Fruit fly (Drosophila melanogaster) whole organism, embryonic: ENCODE data around the gene CG14507.

ENCODE experiments used
- B-H2 ChIP-seq: fragments of 200-800 bp; sonication (Bioruptor generic); optimal IDR thresholded peaks from 2 replicates; lab custom pipeline; 2018; ENCODE audit warnings: missing biosample characterization, mild to moderate bottlenecking, missing genetic modification characterization
- CG10959 ChIP-seq: fragments of 200-800 bp; sonication (Bioruptor generic); IDR thresholded peaks from 2 replicates; pipeline ENCODE4 v1.3.6; 2022; ENCODE audit warnings: missing biosample characterization, missing genetic modification characterization
- CG11093 ChIP-seq: fragments of 200-800 bp; sonication (Bioruptor generic); IDR thresholded peaks from 3 replicates; pipeline ENCODE4 v1.3.6; 2022; ENCODE audit warnings: missing biosample characterization, missing genetic modification characterization
- CG12104 ChIP-seq: fragments of 200-800 bp; sonication (Bioruptor generic); optimal IDR thresholded peaks from 3 replicates; lab custom pipeline; 2016; ENCODE audit warnings: missing biosample characterization, missing genetic modification characterization
- CG1792 ChIP-seq: fragments of 200-800 bp; sonication (Bioruptor generic); optimal IDR thresholded peaks from 2 replicates; lab custom pipeline; 2016; ENCODE audit warnings: missing biosample characterization, missing genetic modification characterization
- CG31441 ChIP-seq: fragments of 200-800 bp; sonication (Bioruptor generic); IDR thresholded peaks from 2 replicates; pipeline ENCODE4 v1.3.6; 2022; ENCODE audit warnings: missing biosample characterization, missing genetic modification characterization
- CG3281 ChIP-seq: fragments of 200-800 bp; sonication (Bioruptor generic); optimal IDR thresholded peaks from 3 replicates; lab custom pipeline; 2017; ENCODE audit warnings: missing biosample characterization, mild to moderate bottlenecking, missing genetic modification characterization
- CG4424 ChIP-seq: fragments of 200-800 bp; sonication (Bioruptor generic); optimal IDR thresholded peaks from 3 replicates; lab custom pipeline; 2016; ENCODE audit warnings: missing biosample characterization, missing genetic modification characterization
- CG4854 ChIP-seq: fragments of 200-800 bp; sonication (Bioruptor generic); optimal IDR thresholded peaks from 2 replicates; lab custom pipeline; 2016; ENCODE audit warnings: missing biosample characterization, missing genetic modification characterization, inconsistent platforms
- CG6175 ChIP-seq: fragments of 200-800 bp; sonication (Bioruptor generic); IDR thresholded peaks from 3 replicates; pipeline ENCODE4 v1.3.6; 2022; ENCODE audit warnings: missing biosample characterization, missing genetic modification characterization
- CG7357 ChIP-seq: fragments of 200-800 bp; sonication (Bioruptor generic); IDR thresholded peaks from 3 replicates; pipeline ENCODE4 v1.3.6; 2022; ENCODE audit warnings: missing biosample characterization, missing genetic modification characterization
- CG7987 ChIP-seq: fragments of 200-800 bp; sonication (Bioruptor generic); optimal IDR thresholded peaks from 2 replicates; lab custom pipeline; 2018; ENCODE audit warnings: missing biosample characterization, mild to moderate bottlenecking, missing genetic modification characterization, moderate library complexity
- CG9817 ChIP-seq: fragments of 200-800 bp; sonication (Bioruptor generic); optimal IDR thresholded peaks from 2 replicates; lab custom pipeline; 2018; ENCODE audit warnings: missing biosample characterization, mild to moderate bottlenecking, missing genetic modification characterization, moderate library complexity
- CkIIα-i1 ChIP-seq: fragments of 200-800 bp; sonication (Bioruptor generic); IDR thresholded peaks from 2 replicates; pipeline ENCODE4 v1.3.6; 2022; ENCODE audit warnings: missing biosample characterization, missing genetic modification characterization
- D19A ChIP-seq: fragments of 200-800 bp; optimal IDR thresholded peaks from 3 replicates; lab custom pipeline; 2019; ENCODE audit warnings: missing biosample characterization, mild to moderate bottlenecking, missing genetic modification characterization, moderate library complexity
- Dad ChIP-seq: fragments of 200-800 bp; sonication (Bioruptor generic); optimal IDR thresholded peaks from 3 replicates; lab custom pipeline; 2016; ENCODE audit warnings: missing biosample characterization, missing genetic modification characterization
- Deaf1 ChIP-seq: fragments of 200-800 bp; optimal IDR thresholded peaks from 3 replicates; lab custom pipeline; 2019; ENCODE audit warnings: missing biosample characterization, mild to moderate bottlenecking, missing genetic modification characterization, moderate library complexity
- Doc3 ChIP-seq: fragments of 200-800 bp; sonication (Bioruptor generic); IDR thresholded peaks from 3 replicates; pipeline ENCODE4 v1.3.6; 2022; ENCODE audit warnings: missing biosample characterization, missing genetic modification characterization; ENCODE audit not compliant: partially characterized antibody
- E2f1 ChIP-seq: fragments of 200-800 bp; sonication (Bioruptor generic); IDR thresholded peaks from 2 replicates; pipeline ENCODE4 v1.3.6; 2022; ENCODE audit warnings: missing biosample characterization, missing genetic modification characterization
- Ets97D ChIP-seq: fragments of 200-800 bp; sonication (Bioruptor generic); optimal IDR thresholded peaks from 3 replicates; lab custom pipeline; 2016; ENCODE audit warnings: missing biosample characterization, missing genetic modification characterization
- Gsc ChIP-seq: fragments of 200-800 bp; sonication (Bioruptor generic); IDR thresholded peaks from 2 replicates; pipeline ENCODE4 v1.3.6; 2022; ENCODE audit warnings: missing biosample characterization, missing genetic modification characterization
- HLH3B ChIP-seq: fragments of 200-800 bp; sonication (Bioruptor generic); IDR thresholded peaks from 2 replicates; pipeline ENCODE4 v1.3.6; 2022; ENCODE audit warnings: missing biosample characterization, missing genetic modification characterization
- HLH54F ChIP-seq: fragments of 200-800 bp; sonication (Bioruptor generic); optimal IDR thresholded peaks from 3 replicates; lab custom pipeline; 2016; ENCODE audit warnings: missing biosample characterization, missing genetic modification characterization
- HmgD ChIP-seq: fragments of 200-800 bp; sonication (Bioruptor generic); optimal IDR thresholded peaks from 3 replicates; lab custom pipeline; 2016; ENCODE audit warnings: missing biosample characterization, missing genetic modification characterization
- Hmr ChIP-seq: fragments of 200-800 bp; sonication (Bioruptor generic); optimal IDR thresholded peaks from 3 replicates; lab custom pipeline; 2017; ENCODE audit warnings: mild to moderate bottlenecking, missing biosample characterization, missing genetic modification reagents, missing genetic modification characterization
- Jarid2 ChIP-seq: fragments of 200-800 bp; sonication (Bioruptor generic); optimal IDR thresholded peaks from 3 replicates; lab custom pipeline; 2017; ENCODE audit warnings: mild to moderate bottlenecking, missing biosample characterization, missing genetic modification reagents, missing genetic modification characterization
- Mes4 ChIP-seq: fragments of 200-800 bp; sonication (Bioruptor generic); optimal IDR thresholded peaks from 2 replicates; lab custom pipeline; 2016; ENCODE audit warnings: missing biosample characterization, missing genetic modification characterization
- Neu2 ChIP-seq: fragments of 200-800 bp; sonication (Bioruptor generic); optimal IDR thresholded peaks from 3 replicates; lab custom pipeline; 2016; ENCODE audit warnings: missing biosample characterization, missing genetic modification characterization, borderline replicate concordance
- Rfx ChIP-seq: fragments of 200-800 bp; sonication (Bioruptor generic); IDR thresholded peaks from 2 replicates; pipeline ENCODE4 v1.3.6; 2022; ENCODE audit warnings: missing biosample characterization, missing genetic modification characterization
- Sox100B ChIP-seq: fragments of 200-800 bp; sonication (Bioruptor generic); optimal IDR thresholded peaks from 3 replicates; lab custom pipeline; 2018; ENCODE audit warnings: missing biosample characterization, mild to moderate bottlenecking, missing genetic modification characterization
- Sry-δ ChIP-seq: fragments of 200-800 bp; sonication (Bioruptor generic); optimal IDR thresholded peaks from 2 replicates; lab custom pipeline; 2016; ENCODE audit warnings: missing biosample characterization, missing genetic modification characterization
- Taf1 ChIP-seq: fragments of 200-800 bp; sonication (Bioruptor generic); IDR thresholded peaks from 2 replicates; pipeline ENCODE4 v1.3.6; 2022; ENCODE audit warnings: missing biosample characterization, missing genetic modification characterization
- br ChIP-seq: fragments of >200 bp; optimal IDR thresholded peaks from 2 replicates; lab custom pipeline; 2017
- btn ChIP-seq: fragments of 200-800 bp; sonication (Bioruptor generic); optimal IDR thresholded peaks from 2 replicates; lab custom pipeline; 2016; ENCODE audit warnings: missing biosample characterization, missing genetic modification characterization
- chm ChIP-seq: fragments of 200-800 bp; sonication (Bioruptor generic); IDR thresholded peaks from 2 replicates; pipeline ENCODE4 v1.3.6; 2022; ENCODE audit warnings: missing biosample characterization, missing genetic modification characterization
- crc ChIP-seq: fragments of 200-800 bp; sonication (Bioruptor generic); optimal IDR thresholded peaks from 2 replicates; lab custom pipeline; 2016; ENCODE audit warnings: missing biosample characterization, missing genetic modification characterization
- dmrt99B ChIP-seq: fragments of 200-800 bp; sonication (Bioruptor generic); optimal IDR thresholded peaks from 2 replicates; lab custom pipeline; 2018; ENCODE audit warnings: missing biosample characterization, mild to moderate bottlenecking, missing genetic modification characterization, moderate library complexity
- emc ChIP-seq: fragments of 200-800 bp; sonication (Bioruptor generic); optimal IDR thresholded peaks from 2 replicates; lab custom pipeline; 2016; ENCODE audit warnings: missing biosample characterization, missing genetic modification characterization
- fd3F ChIP-seq: fragments of 200-800 bp; sonication (Bioruptor generic); optimal IDR thresholded peaks from 2 replicates; lab custom pipeline; 2018; ENCODE audit warnings: missing biosample characterization, mild to moderate bottlenecking, missing genetic modification characterization, moderate library complexity
- gro ChIP-seq: fragments of 200-800 bp; sonication (Bioruptor generic); optimal IDR thresholded peaks from 2 replicates; lab custom pipeline; 2016; ENCODE audit warnings: missing biosample characterization, missing genetic modification characterization
- hkb ChIP-seq, 2 experiments: fragments of 200-800 bp in 1 of 2; fragments of >200 bp in 1 of 2; sonication (Bioruptor generic) in 1 of 2; IDR thresholded peaks in 1 of 2; optimal IDR thresholded peaks in 1 of 2; 2 replicates each; pipeline versions ENCODE4 v1.3.6 to Lab custom; 2017 to 2022; ENCODE audit warnings: missing biosample characterization in 1 of 2, missing genetic modification characterization in 1 of 2
- klu ChIP-seq: fragments of 200-800 bp; sonication (Bioruptor generic); IDR thresholded peaks from 2 replicates; pipeline ENCODE4 v1.3.6; 2022; ENCODE audit warnings: missing biosample characterization, missing genetic modification characterization
- lbe ChIP-seq: fragments of 200-800 bp; sonication (Bioruptor generic); optimal IDR thresholded peaks from 2 replicates; lab custom pipeline; 2016; ENCODE audit warnings: missing biosample characterization, mild to moderate bottlenecking, missing genetic modification characterization
- lov ChIP-seq, 2 experiments: fragments of 200-800 bp in 1 of 2; fragments of >200 bp in 1 of 2; sonication (Bioruptor generic) in 1 of 2; IDR thresholded peaks in 1 of 2; optimal IDR thresholded peaks in 1 of 2; 2 replicates in 1 of 2; 3 replicates in 1 of 2; pipeline versions ENCODE4 v1.3.6 to Lab custom; 2017 to 2022; ENCODE audit warnings: missing biosample characterization in 1 of 2, missing genetic modification characterization in 1 of 2
- maf-S ChIP-seq: fragments of 200-800 bp; sonication (Bioruptor generic); optimal IDR thresholded peaks from 2 replicates; lab custom pipeline; 2016; ENCODE audit warnings: missing biosample characterization, missing genetic modification characterization
- mld ChIP-seq: fragments of 200-800 bp; sonication (Bioruptor generic); IDR thresholded peaks from 3 replicates; pipeline ENCODE4 v1.3.6; 2022; ENCODE audit warnings: missing biosample characterization, missing genetic modification characterization; ENCODE audit not compliant: partially characterized antibody
- peb ChIP-seq: fragments of 200-800 bp; sonication (Bioruptor generic); IDR thresholded peaks from 2 replicates; pipeline ENCODE4 v1.3.6; 2022; ENCODE audit warnings: missing biosample characterization, missing genetic modification characterization
- pfk ChIP-seq: fragments of 200-800 bp; sonication (Bioruptor generic); optimal IDR thresholded peaks from 2 replicates; lab custom pipeline; 2018; ENCODE audit warnings: missing biosample characterization, mild to moderate bottlenecking, missing genetic modification characterization, moderate library complexity
- run ChIP-seq: fragments of 200-800 bp; sonication (Bioruptor generic); optimal IDR thresholded peaks from 3 replicates; lab custom pipeline; 2018; ENCODE audit warnings: missing biosample characterization, mild to moderate bottlenecking, missing genetic modification characterization
- sna ChIP-seq: fragments of 200-800 bp; sonication (Bioruptor generic); IDR thresholded peaks from 2 replicates; pipeline ENCODE4 v1.3.6; 2022; ENCODE audit warnings: missing biosample characterization, missing genetic modification characterization; ENCODE audit not compliant: partially characterized antibody
- so ChIP-seq: fragments of 200-800 bp; sonication (Bioruptor generic); IDR thresholded peaks from 3 replicates; pipeline ENCODE4 v1.3.6; 2022; ENCODE audit warnings: missing biosample characterization, missing genetic modification characterization
- tll ChIP-seq, 2 experiments: fragments of 200-800 bp in 1 of 2; fragments of >200 bp in 1 of 2; sonication (Bioruptor generic) in 1 of 2; optimal IDR thresholded peaks; 2 replicates each; lab custom pipeline; 2017 to 2019; ENCODE audit warnings: missing biosample characterization in 2 of 2, missing genetic modification characterization in 2 of 2, mild to moderate bottlenecking in 1 of 2, moderate library complexity in 1 of 2

Gene CG14507

dm6 chr3R:29277009-29277408 is 49.5 kb upstream of the CG14507 start (continued):
- TF ChIP-seq CG31441 (GFP tag; lab: Robert Waterston, UW) (peak; percentile 25; the same call in 1 of the 2 replicates), Mes4 (GFP tag; lab: Kevin White, UChicago) (peak; percentile 11), sna (GFP tag; lab: Robert Waterston, UW) (no peak), Rfx (GFP tag; lab: Robert Waterston, UW) (no peak), CG7987 (no peak), gro (GFP tag; lab: Kevin White, UChicago) (no peak), CG9817 (tag; lab: Kevin White, UChicago) (no peak), emc (no peak), CG1792 (no peak), maf-S (no peak), Sox100B (no peak), br (lab: Kevin White, UChicago) (no peak), run (tag; lab: Kevin White, UChicago) (no peak), Jarid2 (GFP tag; lab: Kevin White, UChicago) (no peak), CG6175 (no peak), dmrt99B (tag; lab: Kevin White, UChicago) (no peak), Doc3 (GFP tag; lab: Robert Waterston, UW) (no peak), Taf1 (GFP tag; lab: Robert Waterston, UW) (no peak), CG7357 (GFP tag; lab: Robert Waterston, UW) (no peak), Sry-δ (no peak), chm (no peak), CG10959 (GFP tag; lab: Robert Waterston, UW) (0 out of 2 replicates have a peak, but pooled peaks have one; percentile 45), Hmr (GFP tag; lab: Kevin White, UChicago) (no peak), CG12104 (GFP tag; lab: Kevin White, UChicago) (no peak), lov (optimal IDR thresholded peaks at IDR 0.05; lab: Kevin White, UChicago) (no peak), lov (GFP tag; IDR thresholded peaks at IDR 0.05; lab: Robert Waterston, UW) (no peak), tll (GFP tag; optimal IDR thresholded peaks at IDR 0.05; lab: Kevin White, UChicago) (no peak), klu (no peak), CG11093 (GFP tag; lab: Robert Waterston, UW) (no peak), hkb (optimal IDR thresholded peaks at IDR 0.05; lab: Kevin White, UChicago) (no peak), hkb (GFP tag; IDR thresholded peaks at IDR 0.05; lab: Robert Waterston, UW) (no peak), Deaf1 (no peak), D19A (tag; lab: Kevin White, UChicago) (no peak), btn (GFP tag; lab: Kevin White, UChicago) (no peak), Dad (GFP tag; lab: Kevin White, UChicago) (no peak), CG4854 (GFP tag; lab: Kevin White, UChicago) (no peak), pfk (GFP tag; lab: Kevin White, UChicago) (no peak), so (no peak), HLH54F (no peak), Neu2 (GFP tag; lab: Kevin White, UChicago) (no peak), CG4424 (GFP tag; lab: Kevin White, UChicago) (no peak), Gsc (GFP tag; lab: Robert Waterston, UW) (no peak), lbe (peak; percentile 68), CkIIα-i1 (GFP tag; lab: Robert Waterston, UW) (no peak), B-H2 (GFP tag; lab: Kevin White, UChicago) (no peak), HmgD (GFP tag; lab: Kevin White, UChicago) (no peak), mld (GFP tag; lab: Robert Waterston, UW) (no peak), fd3F (no peak), E2f1 (GFP tag; lab: Robert Waterston, UW) (peak; percentile 34; the same call in 1 of the 2 replicates), peb (GFP tag; lab: Robert Waterston, UW) (no peak), crc (GFP tag; lab: Kevin White, UChicago) (no peak), HLH3B (no peak), CG3281 (GFP tag; lab: Kevin White, UChicago) (no peak), Ets97D (GFP tag; lab: Kevin White, UChicago) (no peak)
